Fruit fly (Drosophila melanogaster) whole organism, pupa: ENCODE measurements around the gene Gr61a.

Source experiments
- CG14655 ChIP-seq: fragments of 200-800 bp; sonication (Bioruptor generic); optimal IDR thresholded peaks from 3 replicates; lab custom pipeline; 2017; ENCODE audit warnings: mild to moderate bottlenecking, missing biosample characterization, missing genetic modification reagents, missing genetic modification characterization
- CG32121 ChIP-seq: fragments of 200-800 bp; sonication (Bioruptor generic); IDR thresholded peaks from 2 replicates; pipeline ENCODE4 v1.3.6; 2022; ENCODE audit warnings: missing biosample characterization, missing genetic modification characterization
- CG9948 ChIP-seq: fragments of 200-800 bp; sonication (Bioruptor generic); optimal IDR thresholded peaks from 2 replicates; lab custom pipeline; 2018; ENCODE audit warnings: missing biosample characterization, mild to moderate bottlenecking, missing genetic modification characterization, moderate library complexity
- Snoo ChIP-seq: fragments of 200-800 bp; sonication (Bioruptor generic); optimal IDR thresholded peaks from 3 replicates; lab custom pipeline; 2017; ENCODE audit warnings: missing biosample characterization, mild to moderate bottlenecking, missing genetic modification characterization, inconsistent platforms
- rn ChIP-seq: fragments of 200-800 bp; sonication (Bioruptor generic); IDR thresholded peaks from 2 replicates; pipeline ENCODE4 v1.3.6; 2022; ENCODE audit warnings: missing biosample characterization, missing genetic modification characterization

DNA sequence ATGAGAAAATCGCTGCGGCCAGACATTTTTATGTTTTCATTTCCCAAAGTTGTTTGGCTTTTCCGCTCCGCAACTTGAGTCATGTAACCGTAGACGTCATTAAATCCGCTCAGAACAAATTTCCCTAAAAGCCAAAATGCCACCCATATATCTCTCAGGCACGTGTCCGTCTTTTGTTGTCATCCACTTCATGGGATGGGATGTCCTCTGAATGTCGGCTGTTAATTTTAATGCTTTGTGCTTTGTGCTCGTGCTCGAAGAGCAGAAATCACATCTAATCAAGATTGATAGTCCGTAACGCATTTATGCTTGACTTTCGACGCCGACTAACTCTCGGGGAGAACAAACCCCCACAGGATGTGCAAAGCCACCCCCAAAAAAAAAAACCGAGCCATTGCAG is 46.2 kb upstream of the Gr61a start:
- no peak for TF ChIP-seq CG9948 (tag; lab: Kevin White, UChicago)
- no peak for TF ChIP-seq rn
- no peak for TF ChIP-seq CG14655 (GFP tag; lab: Kevin White, UChicago)
- no peak for TF ChIP-seq Snoo (tag; lab: Kevin White, UChicago)
- TF ChIP-seq CG32121 = no peak
